Worm (Caenorhabditis elegans) whole organism, young adult: Measurements from ENCODE around the gene pgp-10.

Source experiments
- C06A6.2 ChIP-seq: fragments of 200-800 bp; sonication (Bioruptor generic); conservative IDR thresholded peaks from 2 replicates; pipeline ENCODE4 v1.3.6; 2022; ENCODE audit warnings: missing genetic modification characterization, missing compliant biosample characterization
- F22D6.2 ChIP-seq: sonication (generic microtip); optimal IDR thresholded peaks from 2 replicates; lab custom pipeline; 2016; ENCODE audit warnings: mild to moderate bottlenecking, missing genetic modification characterization, missing compliant biosample characterization
- F23B12.7 ChIP-seq: sonication (generic microtip); optimal IDR thresholded peaks from 2 replicates; lab custom pipeline; 2017; ENCODE audit warnings: missing genetic modification characterization, mild to moderate bottlenecking, missing compliant biosample characterization, antibody characterized with exemption, moderate library complexity; ENCODE audit not compliant: insufficient read depth
- F55B11.4 ChIP-seq: sonication (generic microtip); optimal IDR thresholded peaks from 2 replicates; lab custom pipeline; 2016; ENCODE audit warnings: missing compliant biosample characterization, missing genetic modification characterization, borderline replicate concordance; ENCODE audit not compliant: insufficient read depth
- K11D2.4 ChIP-seq: fragments of 200-800 bp; sonication (Bioruptor generic); IDR thresholded peaks from 2 replicates; pipeline ENCODE4 v1.3.6; 2022; ENCODE audit warnings: missing genetic modification reagents, missing genetic modification characterization, missing compliant biosample characterization
- K12H6.12 ChIP-seq: fragments of 200-800 bp; sonication (Bioruptor generic); optimal IDR thresholded peaks from 2 replicates; lab custom pipeline; 2018; ENCODE audit warnings: mild to moderate bottlenecking, missing genetic modification characterization, missing compliant biosample characterization
- T07F8.4 ChIP-seq: sonication (generic microtip); optimal IDR thresholded peaks from 2 replicates; lab custom pipeline; 2016; ENCODE audit warnings: mild to moderate bottlenecking, missing genetic modification characterization, moderate library complexity, missing compliant biosample characterization
- Y67H2A.10 ChIP-seq: fragments of 200-800 bp; sonication (Bioruptor generic); conservative IDR thresholded peaks from 2 replicates; pipeline ENCODE4 v1.3.6; 2022; ENCODE audit warnings: missing genetic modification reagents, missing genetic modification characterization, missing compliant biosample characterization
- attf-5 ChIP-seq: fragments of 200-800 bp; sonication (Bioruptor generic); optimal IDR thresholded peaks from 2 replicates; lab custom pipeline; 2018; ENCODE audit warnings: mild to moderate bottlenecking, missing genetic modification characterization, missing compliant biosample characterization
- bed-2 ChIP-seq: fragments of 200-800 bp; sonication (Bioruptor generic); IDR thresholded peaks from 2 replicates; pipeline ENCODE4 v1.3.6; 2022; ENCODE audit warnings: missing genetic modification reagents, missing genetic modification characterization, missing compliant biosample characterization
- cebp-1 ChIP-seq, 2 experiments: fragments of 200-800 bp in 1 of 2; sonication (Bioruptor generic) in 1 of 2; sonication (generic microtip) in 1 of 2; IDR thresholded peaks in 1 of 2; optimal IDR thresholded peaks in 1 of 2; 2 replicates each; pipeline versions ENCODE4 v1.3.6 to Lab custom; 2017 to 2022; ENCODE audit warnings: missing compliant biosample characterization in 2 of 2, missing genetic modification characterization in 2 of 2, mild to moderate bottlenecking in 1 of 2, missing genetic modification reagents in 1 of 2, moderate library complexity in 1 of 2
- ceh-100 ChIP-seq: fragments of 200-800 bp; sonication (Bioruptor generic); IDR thresholded peaks from 2 replicates; pipeline ENCODE4 v1.3.6; 2022; ENCODE audit warnings: missing genetic modification reagents, missing genetic modification characterization, missing compliant biosample characterization
- ceh-58 ChIP-seq: fragments of 200-800 bp; sonication (Bioruptor generic); IDR thresholded peaks from 2 replicates; pipeline ENCODE4 v1.3.6; 2022; ENCODE audit warnings: missing genetic modification characterization, missing compliant biosample characterization
- efl-1 ChIP-seq: fragments of 150-350 bp; optimal IDR thresholded peaks from 2 replicates; lab custom pipeline; 2014; ENCODE audit warnings: missing biosample characterization, missing genetic modification reagents, missing genetic modification characterization
- gei-17 ChIP-seq: fragments of 200-800 bp; sonication (Bioruptor generic); optimal IDR thresholded peaks from 2 replicates; lab custom pipeline; 2018; ENCODE audit warnings: mild to moderate bottlenecking, missing genetic modification characterization, missing compliant biosample characterization
- hmg-1.2 ChIP-seq: fragments of 200-800 bp; sonication (Bioruptor generic); IDR thresholded peaks from 2 replicates; pipeline ENCODE4 v1.3.6; 2022; ENCODE audit warnings: missing genetic modification reagents, missing genetic modification characterization, missing compliant biosample characterization
- lin-40 ChIP-seq: sonication (generic microtip); optimal IDR thresholded peaks from 2 replicates; lab custom pipeline; 2016; ENCODE audit warnings: missing genetic modification characterization, mild to moderate bottlenecking, missing compliant biosample characterization, missing genotype, missing genetic modification reagents
- madf-8 ChIP-seq: fragments of 200-800 bp; sonication (Bioruptor generic); conservative IDR thresholded peaks from 2 replicates; pipeline ENCODE4 v1.3.6; 2022; ENCODE audit warnings: missing genetic modification reagents, missing genetic modification characterization, missing compliant biosample characterization
- mes-4 ChIP-seq: sonication (generic microtip); optimal IDR thresholded peaks from 2 replicates; lab custom pipeline; 2016; ENCODE audit warnings: missing genotype, missing genetic modification characterization, missing compliant biosample characterization
- mxl-1 ChIP-seq: sonication (generic microtip); optimal IDR thresholded peaks from 2 replicates; lab custom pipeline; 2016; ENCODE audit warnings: missing genetic modification characterization, missing compliant biosample characterization
- nfya-2 ChIP-seq: fragments of 200-800 bp; sonication (Bioruptor generic); IDR thresholded peaks from 2 replicates; pipeline ENCODE4 v1.3.6; 2022; ENCODE audit warnings: missing genetic modification reagents, missing genetic modification characterization, missing compliant biosample characterization
- nhr-80 ChIP-seq: sonication (generic microtip); optimal IDR thresholded peaks from 2 replicates; lab custom pipeline; 2016; ENCODE audit warnings: missing genetic modification characterization, missing compliant biosample characterization
- rec-8 ChIP-seq, 2 experiments: sonication (generic microtip); optimal IDR thresholded peaks; 2 replicates each; lab custom pipeline; 2016; ENCODE audit warnings: mild to moderate bottlenecking in 2 of 2, missing genetic modification characterization in 2 of 2, missing genetic modification reagents in 2 of 2, missing genotype in 2 of 2, missing biosample characterization in 1 of 2, missing compliant biosample characterization in 1 of 2, moderate library complexity in 1 of 2
- rpc-1 ChIP-seq, 2 experiments: fragments of 150-350 bp in 1 of 2; sonication (generic microtip) in 1 of 2; optimal IDR thresholded peaks; 2 replicates each; lab custom pipeline; 2014 to 2018; ENCODE audit warnings: missing biosample characterization in 1 of 2, missing genetic modification characterization in 1 of 2, missing genetic modification reagents in 1 of 2, missing genotype in 1 of 2
- snpc-3.4 ChIP-seq: sonication (generic microtip); optimal IDR thresholded peaks from 2 replicates; lab custom pipeline; 2017; ENCODE audit warnings: missing genetic modification characterization, mild to moderate bottlenecking, missing compliant biosample characterization, antibody characterized with exemption, moderate library complexity, missing genotype, missing genetic modification reagents
- sptf-2 ChIP-seq: fragments of 200-800 bp; sonication (Bioruptor generic); optimal IDR thresholded peaks from 2 replicates; lab custom pipeline; 2018; ENCODE audit warnings: mild to moderate bottlenecking, missing genetic modification characterization, missing compliant biosample characterization
- ztf-22 ChIP-seq: fragments of 200-800 bp; sonication (Bioruptor generic); optimal IDR thresholded peaks from 2 replicates; lab custom pipeline; 2018; ENCODE audit warnings: mild to moderate bottlenecking, missing genetic modification characterization, moderate library complexity, missing compliant biosample characterization
- ztf-25 ChIP-seq: fragments of 200-800 bp; sonication (Bioruptor generic); IDR thresholded peaks from 2 replicates; pipeline ENCODE4 v1.3.6; 2022; ENCODE audit warnings: missing genetic modification reagents, missing genetic modification characterization, missing compliant biosample characterization

pgp-10 gene

ce11 chrX:7124044-7124443, 34.8 kb upstream of the pgp-10 start:
- TF ChIP-seq madf-8 (GFP tag; lab: Robert Waterston, UW), result no peak
- TF ChIP-seq F22D6.2 (tag; lab: Kevin White, UChicago), result no peak
- peak; percentile 5 for TF ChIP-seq nhr-80 (tag; lab: Kevin White, UChicago)
- TF ChIP-seq attf-5 (GFP tag; lab: Kevin White, UChicago), result no peak
- TF ChIP-seq rpc-1 (optimal IDR thresholded peaks at IDR 0.05; lab: Kevin White, UChicago), result no peak
- TF ChIP-seq rpc-1 (tag; optimal IDR thresholded peaks at IDR 0.05; lab: Kevin White, UChicago), result no peak

DNA sequence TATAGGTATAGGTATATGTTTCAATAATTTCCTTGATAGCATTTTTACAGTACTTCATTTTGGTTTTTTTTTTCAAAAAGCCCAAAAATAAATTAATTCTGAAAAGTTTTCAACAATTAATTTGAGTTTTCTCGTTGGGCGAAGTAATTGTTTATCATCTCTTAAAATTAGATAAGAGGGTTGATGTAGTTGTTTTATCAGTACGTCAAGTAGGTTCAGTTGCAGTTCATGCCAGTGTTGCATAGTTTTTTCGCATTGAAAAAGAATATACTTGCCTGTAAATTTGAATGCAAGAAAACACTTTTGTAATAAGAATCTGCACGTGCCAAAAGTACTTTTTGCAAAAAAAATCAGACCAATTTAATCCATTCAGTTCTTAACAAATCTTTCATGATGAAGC, 33.7 kb upstream of the pgp-10 start:
- TF ChIP-seq nhr-80 (tag; lab: Kevin White, UChicago), result peak; percentile 12
- TF ChIP-seq mes-4 (tag; lab: Kevin White, UChicago), result no peak
- TF ChIP-seq lin-40 (tag; lab: Kevin White, UChicago), result no peak

- TF ChIP-seq sptf-2 (GFP tag; lab: Kevin White, UChicago) (no peak), snpc-3.4 (tag; lab: Kevin White, UChicago) (no peak), ztf-22 (no peak), T07F8.4 (tag; lab: Kevin White, UChicago) (no peak), gei-17 (GFP tag; lab: Kevin White, UChicago) (no peak), mes-4 (tag; lab: Kevin White, UChicago) (no peak), ceh-58 (GFP tag; lab: Robert Waterston, UW) (no peak), C06A6.2 (GFP tag; lab: Robert Waterston, UW) (no peak), rec-8 (tag; optimal IDR thresholded peaks at IDR 0.05; lab: Kevin White, UChicago) (no peak), K11D2.4 (GFP tag; lab: Robert Waterston, UW) (no peak)
Observed at ce11 chrX:7126348-7126747, 32.5 kb upstream of the pgp-10 start, which contains the start of gene ist-1. TSS of gene ist-1 (plus strand) at chrX:7126648.

- no peak for TF ChIP-seq mes-4 (tag; lab: Kevin White, UChicago)
- TF ChIP-seq nfya-2 (GFP tag; lab: Robert Waterston, UW), result no peak
- no peak for TF ChIP-seq F55B11.4 (tag; lab: Kevin White, UChicago)
- TF ChIP-seq mxl-1, result no peak
- no peak for TF ChIP-seq K12H6.12
- TF ChIP-seq bed-2 (GFP tag; lab: Robert Waterston, UW), result no peak
Observed at ce11 chrX:7128615-7129014, 30.2 kb upstream of the pgp-10 start.

DNA sequence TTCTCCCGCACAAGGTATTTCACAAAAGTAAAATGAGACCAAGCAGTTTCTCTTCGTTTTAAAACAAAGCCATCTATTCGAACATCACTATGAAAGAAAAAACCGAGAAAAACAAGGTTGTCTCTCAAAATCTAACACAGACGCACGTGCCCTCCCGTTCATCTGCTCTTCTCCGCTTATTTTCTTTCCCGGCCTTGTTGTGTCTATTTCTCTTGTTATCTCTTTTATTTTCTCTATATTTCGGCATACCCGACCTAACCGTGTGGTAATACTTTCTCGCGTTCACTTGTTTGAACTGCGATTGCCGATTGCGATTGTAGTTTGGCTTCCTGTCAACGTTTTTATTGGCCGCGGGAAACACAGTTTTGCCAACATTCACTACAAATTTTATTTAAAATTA, 29.4 kb upstream of the pgp-10 start:
- no peak for TF ChIP-seq ceh-100 (GFP tag; lab: Robert Waterston, UW)
- TF ChIP-seq cebp-1 (GFP tag; IDR thresholded peaks at IDR 0.05; lab: Robert Waterston, UW), result no peak
- TF ChIP-seq cebp-1 (tag; optimal IDR thresholded peaks at IDR 0.05; lab: Kevin White, UChicago), result peak; percentile 27
- TF ChIP-seq F23B12.7 (tag; lab: Kevin White, UChicago), result no peak
- TF ChIP-seq nhr-80 (tag; lab: Kevin White, UChicago), result peak; percentile 25
- peak; percentile 48; the same call in 1 of the 2 replicates for TF ChIP-seq hmg-1.2 (GFP tag; lab: Robert Waterston, UW)

- no peak for TF ChIP-seq Y67H2A.10 (GFP tag; lab: Robert Waterston, UW)
- TF ChIP-seq ztf-25 (GFP tag; lab: Robert Waterston, UW), result no peak
- TF ChIP-seq efl-1, result no peak
Observed at ce11 chrX:7131206-7131605, 27.6 kb upstream of the pgp-10 start.
